Worm (Caenorhabditis elegans) whole organism, L4 larva: ENCODE results near the gene che-7.

Experiments
- D1046.2 ChIP-seq: fragments of 200-800 bp; sonication (Bioruptor generic); IDR thresholded peaks from 2 replicates; pipeline ENCODE4 v1.3.6; 2022; ENCODE audit warnings: missing genetic modification characterization, missing compliant biosample characterization
- F26F4.8 ChIP-seq: fragments of 200-800 bp; sonication (Bioruptor generic); conservative IDR thresholded peaks from 2 replicates; pipeline ENCODE4 v1.3.6; 2022; ENCODE audit warnings: missing genetic modification characterization, missing compliant biosample characterization
- F44E2.7 ChIP-seq: fragments of 200-800 bp; sonication (Bioruptor generic); IDR thresholded peaks from 2 replicates; pipeline ENCODE4 v2.1.2; 2022; ENCODE audit warnings: missing genetic modification characterization, missing compliant biosample characterization
- F49E8.2 ChIP-seq: sonication (generic microtip); optimal IDR thresholded peaks from 2 replicates; lab custom pipeline; 2016; ENCODE audit warnings: missing compliant biosample characterization, mild to moderate bottlenecking, missing genetic modification characterization, borderline replicate concordance
- Y75B8A.6 ChIP-seq: fragments of 200-800 bp; sonication (Bioruptor generic); IDR thresholded peaks from 2 replicates; pipeline ENCODE4 v1.3.6; 2022; ENCODE audit warnings: missing genetic modification reagents, missing genetic modification characterization, missing compliant biosample characterization
- aha-1 ChIP-seq: fragments of 150-350 bp; peaks from one replicate; lab custom pipeline; 2014; ENCODE audit warnings: missing biosample characterization, missing genetic modification characterization
- attf-4 ChIP-seq: sonication (generic microtip); optimal IDR thresholded peaks from 3 replicates; lab custom pipeline; 2017; ENCODE audit warnings: missing biosample characterization, missing genetic modification characterization
- ceh-20 ChIP-seq: fragments of 200-800 bp; sonication (Bioruptor generic); IDR thresholded peaks from 2 replicates; pipeline ENCODE4 v1.3.6; 2022; ENCODE audit warnings: missing genetic modification reagents, missing genetic modification characterization, missing compliant biosample characterization
- ceh-28 ChIP-seq: fragments of 150-350 bp; optimal IDR thresholded peaks from 2 replicates; lab custom pipeline; 2014; ENCODE audit warnings: missing biosample characterization, missing genetic modification reagents, missing genetic modification characterization
- ceh-82 ChIP-seq: sonication (generic microtip); optimal IDR thresholded peaks from 2 replicates; lab custom pipeline; 2017; ENCODE audit warnings: missing biosample characterization, missing genetic modification characterization
- cey-2 ChIP-seq: sonication (generic microtip); optimal IDR thresholded peaks from 3 replicates; lab custom pipeline; 2017; ENCODE audit warnings: missing genetic modification characterization, mild to moderate bottlenecking, missing compliant biosample characterization, antibody characterized with exemption, borderline replicate concordance; ENCODE audit not compliant: insufficient read depth
- daf-16 ChIP-seq, 3 experiments: sonication (generic microtip); optimal IDR thresholded peaks; 2 replicates each; lab custom pipeline; 2016 to 2017; ENCODE audit warnings: missing genetic modification characterization in 3 of 3, missing genetic modification reagents in 3 of 3, mild to moderate bottlenecking in 2 of 3, missing compliant biosample characterization in 2 of 3, missing biosample characterization in 1 of 3, moderate library complexity in 1 of 3
- dmd-9 ChIP-seq: fragments of 200-800 bp; sonication (Bioruptor generic); IDR thresholded peaks from 2 replicates; pipeline ENCODE4 v1.3.6; 2022; ENCODE audit warnings: missing genetic modification reagents, missing genetic modification characterization, missing compliant biosample characterization
- duxl-1 ChIP-seq: sonication (generic microtip); optimal IDR thresholded peaks from 2 replicates; lab custom pipeline; 2016; ENCODE audit warnings: mild to moderate bottlenecking, missing genetic modification characterization, moderate library complexity, missing compliant biosample characterization; ENCODE audit not compliant: poor library complexity
- dve-1 ChIP-seq: sonication (generic microtip); optimal IDR thresholded peaks from 2 replicates; lab custom pipeline; 2017; ENCODE audit warnings: antibody characterized with exemption, mild to moderate bottlenecking, missing genetic modification characterization, missing compliant biosample characterization; ENCODE audit not compliant: insufficient read depth
- fkh-10 ChIP-seq: fragments of 150-350 bp; optimal IDR thresholded peaks from 2 replicates; lab custom pipeline; 2014; ENCODE audit warnings: missing biosample characterization, missing genetic modification reagents, missing genetic modification characterization
- hlh-11 ChIP-seq: fragments of 200-800 bp; sonication (Bioruptor generic); optimal IDR thresholded peaks from 2 replicates; lab custom pipeline; 2018; ENCODE audit warnings: mild to moderate bottlenecking, missing genetic modification characterization, missing compliant biosample characterization
- hlh-30 ChIP-seq: sonication (generic microtip); optimal IDR thresholded peaks from 2 replicates; lab custom pipeline; 2017; ENCODE audit warnings: antibody characterized with exemption, mild to moderate bottlenecking, missing genetic modification characterization, missing compliant biosample characterization; ENCODE audit not compliant: insufficient read depth
- hmg-1.1 ChIP-seq: fragments of 200-800 bp; sonication (Bioruptor generic); IDR thresholded peaks from 2 replicates; pipeline ENCODE4 v1.3.6; 2022; ENCODE audit warnings: missing genetic modification reagents, missing genetic modification characterization, missing compliant biosample characterization
- jun-1 ChIP-seq: fragments of 150-350 bp; optimal IDR thresholded peaks from 2 replicates; lab custom pipeline; 2014; ENCODE audit warnings: missing biosample characterization, missing genetic modification reagents, missing genetic modification characterization
- lin-1 ChIP-seq: fragments of 200-800 bp; sonication (Bioruptor generic); IDR thresholded peaks from 2 replicates; pipeline ENCODE4 v1.3.6; 2022; ENCODE audit warnings: missing genetic modification reagents, missing genetic modification characterization, missing compliant biosample characterization
- madf-5 ChIP-seq, 2 experiments: fragments of 200-800 bp; sonication (Bioruptor generic); IDR thresholded peaks; 2 replicates each; pipeline ENCODE4 v1.3.6; 2022; ENCODE audit warnings: missing compliant biosample characterization in 2 of 2, missing genetic modification characterization in 2 of 2
- mdt-29 ChIP-seq: fragments of 200-800 bp; sonication (Bioruptor generic); IDR thresholded peaks from 2 replicates; pipeline ENCODE4 v1.3.6; 2022; ENCODE audit warnings: missing genetic modification reagents, missing genetic modification characterization, missing compliant biosample characterization
- nhr-10 ChIP-seq: fragments of 150-350 bp; optimal IDR thresholded peaks from 2 replicates; lab custom pipeline; 2014; ENCODE audit warnings: missing biosample characterization, missing genetic modification characterization
- nhr-102 ChIP-seq: sonication (generic microtip); optimal IDR thresholded peaks from 2 replicates; lab custom pipeline; 2016; ENCODE audit warnings: mild to moderate bottlenecking, missing genetic modification characterization, moderate library complexity, missing compliant biosample characterization
- nhr-237 ChIP-seq: sonication (generic microtip); optimal IDR thresholded peaks from 2 replicates; lab custom pipeline; 2017; ENCODE audit warnings: missing biosample characterization, missing genetic modification characterization
- nhr-48 ChIP-seq: sonication (generic microtip); optimal IDR thresholded peaks from 2 replicates; lab custom pipeline; 2016; ENCODE audit warnings: mild to moderate bottlenecking, missing genetic modification characterization, missing compliant biosample characterization
- php-3 ChIP-seq: fragments of 200-800 bp; sonication (Bioruptor generic); IDR thresholded peaks from 2 replicates; pipeline ENCODE4 v1.3.6; 2022; ENCODE audit warnings: missing genetic modification reagents, missing genetic modification characterization, missing compliant biosample characterization
- pqm-1 ChIP-seq: sonication (generic microtip); optimal IDR thresholded peaks from 2 replicates; lab custom pipeline; 2017; ENCODE audit warnings: missing biosample characterization, missing genetic modification characterization
- set-16 ChIP-seq: fragments of 200-800 bp; sonication (Bioruptor generic); IDR thresholded peaks from 2 replicates; pipeline ENCODE4 v1.3.6; 2022; ENCODE audit warnings: missing genetic modification reagents, missing genetic modification characterization, missing compliant biosample characterization
- skn-1 ChIP-seq: fragments of 150-350 bp; optimal IDR thresholded peaks from 2 replicates; lab custom pipeline; 2014; ENCODE audit warnings: missing biosample characterization, missing genetic modification characterization
- unc-39 ChIP-seq: sonication (generic microtip); optimal IDR thresholded peaks from 2 replicates; lab custom pipeline; 2017; ENCODE audit warnings: missing biosample characterization, missing genetic modification characterization
- unc-62 ChIP-seq, 3 experiments: fragments of 150-350 bp in 1 of 3; sonication (generic microtip); optimal IDR thresholded peaks in 2 of 3; peaks in 1 of 3; 1 replicate in 1 of 3; 2 replicates in 2 of 3; lab custom pipeline; 2014 to 2017; ENCODE audit warnings: missing biosample characterization in 3 of 3, missing genetic modification characterization in 3 of 3, missing genetic modification reagents in 3 of 3, missing genotype in 1 of 3
- zfp-2 ChIP-seq: sonication (generic microtip); optimal IDR thresholded peaks from 2 replicates; lab custom pipeline; 2016; ENCODE audit warnings: mild to moderate bottlenecking, missing genetic modification characterization, missing compliant biosample characterization

che-7 gene

ce11 chrV:7971376-7971775 is 2.4 kb upstream of the che-7 start:
- TF ChIP-seq fkh-10 (GFP tag; lab: Kevin White, UChicago), result no peak
- TF ChIP-seq aha-1 (tag; lab: Kevin White, UChicago), result peak; percentile 94
- no peak for TF ChIP-seq nhr-48 (tag; lab: Kevin White, UChicago)
- no peak for TF ChIP-seq pqm-1 (tag; lab: Kevin White, UChicago)
- TF ChIP-seq dmd-9 (GFP tag; lab: Robert Waterston, UW), result no peak
- no peak for TF ChIP-seq skn-1 (tag; lab: Kevin White, UChicago)
- TF ChIP-seq lin-1, result no peak
- TF ChIP-seq hlh-11, result no peak
- TF ChIP-seq attf-4 (tag; lab: Kevin White, UChicago), result no peak
- TF ChIP-seq unc-62 (GFP tag; optimal IDR thresholded peaks at IDR 0.05 in 1 of 2; lab: Kevin White, UChicago), result peak in 1 of 2 experiments; percentile 86
- TF ChIP-seq unc-62 (tag; optimal IDR thresholded peaks at IDR 0.05; lab: Kevin White, UChicago), result no peak

ce11 chrV:7970519-7970918 is 1.5 kb upstream of the che-7 start:
- no peak for TF ChIP-seq Y75B8A.6
- no peak for TF ChIP-seq set-16 (GFP tag; lab: Robert Waterston, UW)
- TF ChIP-seq skn-1 (tag; lab: Kevin White, UChicago), result no peak
- TF ChIP-seq madf-5 (GFP tag; IDR thresholded peaks at IDR 0.05; lab: Robert Waterston, UW), result no peak
- no peak for TF ChIP-seq nhr-237
- no peak for TF ChIP-seq D1046.2 (GFP tag; lab: Robert Waterston, UW)
- TF ChIP-seq ceh-28, result no peak
- TF ChIP-seq zfp-2 (tag; lab: Kevin White, UChicago), result no peak
- no peak for TF ChIP-seq hmg-1.1 (GFP tag; lab: Robert Waterston, UW)

- TF ChIP-seq php-3 (GFP tag; lab: Robert Waterston, UW), result no peak
- TF ChIP-seq unc-62 (GFP tag; optimal IDR thresholded peaks at IDR 0.05 in 1 of 2; lab: Kevin White, UChicago), result peak in 1 of 2 experiments; percentile 96
- TF ChIP-seq unc-62 (tag; optimal IDR thresholded peaks at IDR 0.05; lab: Kevin White, UChicago), result no peak
- no peak for TF ChIP-seq pqm-1 (tag; lab: Kevin White, UChicago)
- no peak for TF ChIP-seq unc-39 (tag; lab: Kevin White, UChicago)
- TF ChIP-seq, all 104 proteins: peak for 1
Observed at ce11 chrV:7964429-7964828, 4.6 kb downstream of the che-7 start.

ce11 chrV:7958740-7959320 is 10.2 kb downstream of the che-7 start, which contains the start of the genes clec-217 and F26D11.2:
TSS of gene clec-217 (minus strand) at chrV:7958840.
TSS of gene F26D11.2 (plus strand) at chrV:7959270.
- TF ChIP-seq dve-1 (tag; lab: Kevin White, UChicago) (no peak), cey-2 (tag; lab: Kevin White, UChicago) (no peak), madf-5 (GFP tag; IDR thresholded peaks at IDR 0.05; lab: Robert Waterston, UW) (no peak), hlh-30 (no peak), jun-1 (no peak), D1046.2 (GFP tag; lab: Robert Waterston, UW) (no peak), F49E8.2 (tag; lab: Kevin White, UChicago) (no peak), ceh-20 (GFP tag; lab: Robert Waterston, UW) (no peak), nhr-10 (no peak), duxl-1 (tag; lab: Kevin White, UChicago) (no peak)
- TF ChIP-seq, all 104 proteins: peak for 0

ce11 chrV:7956218-7956617 is 12.8 kb downstream of the che-7 start, which contains the start of gene pals-34:
TSS of gene pals-34 (minus strand) at chrV:7956497.
- TF ChIP-seq aha-1 (tag; lab: Kevin White, UChicago) (peak; percentile 24), mdt-29 (GFP tag; lab: Robert Waterston, UW) (no peak), nhr-102 (tag; lab: Kevin White, UChicago) (no peak), F44E2.7 (GFP tag; lab: Robert Waterston, UW) (no peak), daf-16 (GFP tag; optimal IDR thresholded peaks at IDR 0.05; lab: Kevin White, UChicago) (no peak), daf-16 (tag; optimal IDR thresholded peaks at IDR 0.05; lab: Kevin White, UChicago) (peak; percentile 80), F26F4.8 (GFP tag; lab: Robert Waterston, UW) (no peak), ceh-82 (no peak)
